Worm (Caenorhabditis elegans): Measurements from ENCODE around the gene K04C2.2.

DNA sequence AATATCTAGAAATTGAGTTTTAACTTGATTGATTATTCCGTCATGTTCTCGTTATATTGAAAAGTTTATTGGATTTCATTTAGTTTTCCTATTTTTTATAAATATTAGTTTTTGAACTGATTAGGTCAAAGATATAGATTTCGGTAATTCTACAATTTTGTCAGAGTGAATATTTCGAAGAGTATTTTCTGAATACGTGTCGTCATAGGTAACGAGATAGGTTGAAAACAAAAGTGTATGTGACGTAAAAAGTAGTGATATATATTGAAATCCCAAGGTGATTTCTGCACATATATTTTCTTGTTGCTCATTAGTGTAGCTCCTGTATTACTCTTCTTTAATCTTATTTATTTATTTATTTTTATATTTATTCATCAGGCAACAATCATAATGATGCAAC, 8.8 kb upstream of the K04C2.2 start, which contains the start of gene K04C2.7:
- no peak for TF ChIP-seq him-1 (tag; optimal IDR thresholded peaks at IDR 0.05)
- no peak for TF ChIP-seq W03F9.2 (tag; optimal IDR thresholded peaks at IDR 0.05)
- no peak for TF ChIP-seq dao-5 (tag; optimal IDR thresholded peaks at IDR 0.05)
